Worm (Caenorhabditis elegans) whole organism, L3 larva: ENCODE results near the gene W06D11.2.

Experiments
- R02D3.7 ChIP-seq: fragments of 150-350 bp; optimal IDR thresholded peaks from 2 replicates; lab custom pipeline; 2014; ENCODE audit warnings: missing biosample characterization, missing genetic modification characterization
- aly-2 ChIP-seq: fragments of 150-350 bp; optimal IDR thresholded peaks from 2 replicates; lab custom pipeline; 2014; ENCODE audit warnings: missing biosample characterization, missing genetic modification characterization
- ama-1 ChIP-seq: fragments of 150-350 bp; optimal IDR thresholded peaks from 2 replicates; lab custom pipeline; 2018
- ceh-16 ChIP-seq: sonication (generic microtip); optimal IDR thresholded peaks from 2 replicates; lab custom pipeline; 2017; ENCODE audit warnings: missing biosample characterization, missing genetic modification characterization
- ceh-82 ChIP-seq: fragments of 150-350 bp; optimal IDR thresholded peaks from 2 replicates; lab custom pipeline; 2014; ENCODE audit warnings: missing biosample characterization, missing genetic modification characterization
- ceh-9 ChIP-seq: sonication (generic microtip); optimal IDR thresholded peaks from 2 replicates; lab custom pipeline; 2018; ENCODE audit warnings: missing biosample characterization, missing genetic modification characterization
- daf-12 ChIP-seq: fragments of 150-350 bp; optimal IDR thresholded peaks from 2 replicates; lab custom pipeline; 2014; ENCODE audit warnings: missing biosample characterization, missing genetic modification reagents, missing genetic modification characterization
- egl-5 ChIP-seq: fragments of 150-350 bp; optimal IDR thresholded peaks from 2 replicates; lab custom pipeline; 2017; ENCODE audit warnings: missing biosample characterization, missing genetic modification reagents, missing genetic modification characterization, inconsistent platforms
- elt-1 ChIP-seq: fragments of 150-350 bp; optimal IDR thresholded peaks from 2 replicates; lab custom pipeline; 2014; ENCODE audit warnings: missing biosample characterization, missing genetic modification characterization
- elt-3 ChIP-seq, 3 experiments: fragments of 150-350 bp in 1 of 3; sonication (generic microtip) in 2 of 3; optimal IDR thresholded peaks; 2 replicates in 2 of 3; 4 replicates in 1 of 3; lab custom pipeline; 2014 to 2017; ENCODE audit warnings: missing biosample characterization in 3 of 3, missing genetic modification characterization in 3 of 3
- eor-1 ChIP-seq, 2 experiments: fragments of 150-350 bp; optimal IDR thresholded peaks; 2 replicates each; lab custom pipeline; 2014 to 2018; ENCODE audit warnings: missing biosample characterization in 2 of 2, missing genetic modification characterization in 2 of 2
- fkh-10 ChIP-seq: sonication (generic microtip); optimal IDR thresholded peaks from 2 replicates; lab custom pipeline; 2017; ENCODE audit warnings: missing biosample characterization, missing genetic modification reagents, missing genetic modification characterization
- fkh-2 ChIP-seq: fragments of 150-350 bp; optimal IDR thresholded peaks from 2 replicates; lab custom pipeline; 2014; ENCODE audit warnings: missing biosample characterization, missing genetic modification reagents, missing genetic modification characterization
- fos-1 ChIP-seq: fragments of 150-350 bp; optimal IDR thresholded peaks from 2 replicates; lab custom pipeline; 2014; ENCODE audit warnings: missing biosample characterization, missing genetic modification characterization
- hmg-11 ChIP-seq: sonication (generic microtip); optimal IDR thresholded peaks from 2 replicates; lab custom pipeline; 2016; ENCODE audit warnings: missing genetic modification characterization, missing compliant biosample characterization
- jun-1 ChIP-seq: fragments of 150-350 bp; optimal IDR thresholded peaks from 2 replicates; lab custom pipeline; 2014; ENCODE audit warnings: missing biosample characterization, missing genetic modification reagents, missing genetic modification characterization
- lin-15B ChIP-seq: fragments of 150-350 bp; optimal IDR thresholded peaks from 2 replicates; lab custom pipeline; 2014; ENCODE audit warnings: missing biosample characterization, missing genetic modification characterization
- lin-39 ChIP-seq: fragments of 150-350 bp; optimal IDR thresholded peaks from 2 replicates; lab custom pipeline; 2018; ENCODE audit warnings: missing biosample characterization, missing genetic modification reagents, missing genetic modification characterization
- lsy-12 ChIP-seq: sonication (generic microtip); optimal IDR thresholded peaks from 2 replicates; lab custom pipeline; 2016; ENCODE audit warnings: mild to moderate bottlenecking, missing genetic modification characterization, missing compliant biosample characterization
- mml-1 ChIP-seq: fragments of 150-350 bp; sonication (generic microtip); optimal IDR thresholded peaks from 3 replicates; lab custom pipeline; 2014; ENCODE audit warnings: missing biosample characterization, missing genetic modification characterization
- nhr-11 ChIP-seq: fragments of 150-350 bp; optimal IDR thresholded peaks from 2 replicates; lab custom pipeline; 2014; ENCODE audit warnings: missing biosample characterization, missing genetic modification characterization
- nhr-12 ChIP-seq: fragments of 150-350 bp; optimal IDR thresholded peaks from 2 replicates; lab custom pipeline; 2014; ENCODE audit warnings: missing biosample characterization, missing genetic modification characterization
- nhr-28 ChIP-seq: fragments of 150-350 bp; optimal IDR thresholded peaks from 2 replicates; lab custom pipeline; 2014; ENCODE audit warnings: missing biosample characterization, missing genetic modification characterization
- nhr-43 ChIP-seq: sonication (generic microtip); optimal IDR thresholded peaks from 2 replicates; lab custom pipeline; 2016; ENCODE audit warnings: mild to moderate bottlenecking, missing genetic modification characterization, missing compliant biosample characterization; ENCODE audit not compliant: poor library complexity, severe bottlenecking
- nhr-67 ChIP-seq: fragments of 150-350 bp; optimal IDR thresholded peaks from 2 replicates; lab custom pipeline; 2014; ENCODE audit warnings: missing biosample characterization, missing genetic modification characterization
- nhr-76 ChIP-seq: fragments of 150-350 bp; sonication (generic microtip); optimal IDR thresholded peaks from 5 replicates; lab custom pipeline; 2014; ENCODE audit warnings: missing biosample characterization, missing genetic modification characterization
- nhr-77 ChIP-seq: fragments of 150-350 bp; optimal IDR thresholded peaks from 2 replicates; lab custom pipeline; 2014; ENCODE audit warnings: missing biosample characterization, missing genetic modification characterization
- pha-4 ChIP-seq: fragments of 150-350 bp; optimal IDR thresholded peaks from 2 replicates; lab custom pipeline; 2014; ENCODE audit warnings: missing biosample characterization, missing genetic modification reagents, missing genetic modification characterization
- pqm-1 ChIP-seq: fragments of 150-350 bp; optimal IDR thresholded peaks from 2 replicates; lab custom pipeline; 2017; ENCODE audit warnings: missing biosample characterization, missing genetic modification characterization, inconsistent platforms
- sea-2 ChIP-seq: fragments of 150-350 bp; sonication (generic microtip); optimal IDR thresholded peaks from 4 replicates; lab custom pipeline; 2014; ENCODE audit warnings: missing biosample characterization, missing genetic modification reagents, missing genetic modification characterization
- skn-1 ChIP-seq: fragments of 150-350 bp; optimal IDR thresholded peaks from 2 replicates; lab custom pipeline; 2014; ENCODE audit warnings: missing biosample characterization, missing genetic modification characterization
- snpc-4 ChIP-seq: fragments of 150-350 bp; optimal IDR thresholded peaks from 2 replicates; lab custom pipeline; 2014; ENCODE audit warnings: missing biosample characterization, missing genetic modification characterization
- tbx-2 ChIP-seq: sonication (generic microtip); optimal IDR thresholded peaks from 2 replicates; lab custom pipeline; 2016; ENCODE audit warnings: mild to moderate bottlenecking, missing genetic modification characterization, missing compliant biosample characterization
- unc-39 ChIP-seq: sonication (generic microtip); optimal IDR thresholded peaks from 4 replicates; lab custom pipeline; 2017; ENCODE audit warnings: missing biosample characterization, missing genetic modification characterization
- unc-62 ChIP-seq: fragments of 150-350 bp; sonication (generic microtip); optimal IDR thresholded peaks from 4 replicates; lab custom pipeline; 2014; ENCODE audit warnings: missing biosample characterization, missing genetic modification reagents, missing genetic modification characterization
- ztf-4 ChIP-seq: fragments of 150-350 bp; optimal IDR thresholded peaks from 2 replicates; lab custom pipeline; 2014; ENCODE audit warnings: missing biosample characterization, missing genetic modification characterization

The W06D11.2 gene

DNA sequence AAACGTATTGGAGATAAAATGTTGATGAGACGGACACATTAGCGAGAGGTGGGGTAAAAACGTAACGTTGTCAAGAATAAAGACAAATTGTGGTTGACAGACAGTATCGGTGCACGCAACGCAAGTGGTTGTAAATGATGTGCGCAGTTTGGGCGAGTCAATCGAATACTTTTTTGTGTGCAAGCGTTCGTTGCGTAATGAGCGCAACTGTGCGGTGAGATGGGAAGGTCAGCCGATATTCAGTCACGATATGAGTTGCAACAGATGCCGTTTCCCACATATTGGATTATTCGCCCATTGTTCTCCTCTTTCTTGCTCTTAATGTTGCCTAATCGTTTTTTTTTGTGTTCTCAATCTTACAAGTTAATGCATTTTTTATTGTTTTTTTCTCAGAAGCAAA, 24.2 kb upstream of the W06D11.2 start, which contains the start of gene ceh-40:
TSS of gene ceh-40 (minus strand) at position 41 of the 400 bp plus-strand sequence.
- TF ChIP-seq elt-3 (tag; optimal IDR thresholded peaks at IDR 0.05; lab: Kevin White, UChicago) (no peak), nhr-11 (tag; lab: Kevin White, UChicago) (no peak), unc-39 (no peak), hmg-11 (no peak), R02D3.7 (no peak), sea-2 (GFP tag; lab: Kevin White, UChicago) (no peak), mml-1 (no peak), fkh-2 (tag; lab: Kevin White, UChicago) (no peak), egl-5 (no peak), pqm-1 (tag; lab: Kevin White, UChicago) (no peak), snpc-4 (no peak), nhr-12 (no peak), nhr-28 (tag; lab: Kevin White, UChicago) (no peak), tbx-2 (no peak), nhr-76 (no peak), daf-12 (tag; lab: Kevin White, UChicago) (no peak), lin-39 (tag; lab: Kevin White, UChicago) (no peak), lin-15B (tag; lab: Kevin White, UChicago) (no peak), nhr-67 (tag; lab: Kevin White, UChicago) (no peak), fkh-10 (GFP tag; lab: Kevin White, UChicago) (no peak)

DNA sequence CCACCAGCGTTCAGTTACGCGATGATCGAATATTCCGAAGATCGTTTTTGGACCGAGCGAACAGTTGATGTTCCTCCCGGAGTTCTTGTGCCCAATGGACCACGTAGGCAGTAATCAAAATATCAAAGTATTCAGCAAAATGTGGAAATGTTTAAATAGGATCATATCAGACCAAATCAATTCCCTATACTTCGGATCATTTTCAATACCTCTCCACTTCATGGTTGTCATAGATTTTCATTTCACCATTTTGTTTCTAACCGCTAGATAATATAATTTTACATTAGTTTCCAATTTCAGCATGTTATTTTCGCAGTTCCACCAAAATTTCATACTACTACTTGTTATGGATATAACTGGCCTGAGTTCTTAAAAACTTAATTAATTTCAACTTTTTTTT, 21.0 kb upstream of the W06D11.2 start:
- TF ChIP-seq nhr-67 (tag; lab: Kevin White, UChicago) (no peak), nhr-43 (tag; lab: Kevin White, UChicago) (no peak), fos-1 (tag; lab: Kevin White, UChicago) (no peak), ztf-4 (tag; lab: Kevin White, UChicago) (no peak), nhr-77 (tag; lab: Kevin White, UChicago) (no peak), hmg-11 (no peak), ceh-82 (tag; lab: Kevin White, UChicago) (no peak), skn-1 (tag; lab: Kevin White, UChicago) (no peak), eor-1 (tag; optimal IDR thresholded peaks at IDR 0.05; lab: Kevin White, UChicago) (no peak)

- TF ChIP-seq ceh-9 (tag; lab: Kevin White, UChicago) (no peak), elt-1 (no peak), unc-62 (GFP tag; lab: Kevin White, UChicago) (no peak), lsy-12 (tag; lab: Kevin White, UChicago) (no peak), fkh-2 (tag; lab: Kevin White, UChicago) (no peak), aly-2 (tag; lab: Kevin White, UChicago) (no peak), nhr-11 (tag; lab: Kevin White, UChicago) (no peak), lin-15B (tag; lab: Kevin White, UChicago) (no peak), ceh-16 (no peak), tbx-2 (no peak), nhr-67 (tag; lab: Kevin White, UChicago) (no peak)
Measured at ce11 chrX:12315268-12315667, 18.7 kb upstream of the W06D11.2 start, which contains the start of gene xtr-2. xtr-2 (plus strand) TSS chrX:12315568.

ce11 chrX:12314395-12314794, 17.9 kb upstream of the W06D11.2 start:
- TF ChIP-seq lin-39 (tag; lab: Kevin White, UChicago) (no peak), R02D3.7 (no peak), aly-2 (tag; lab: Kevin White, UChicago) (no peak), ama-1 (lab: Kevin White, UChicago) (no peak)

- TF ChIP-seq ceh-16 (no peak), ztf-4 (tag; lab: Kevin White, UChicago) (no peak), snpc-4 (no peak), nhr-67 (tag; lab: Kevin White, UChicago) (no peak), fkh-10 (GFP tag; lab: Kevin White, UChicago) (no peak), nhr-77 (tag; lab: Kevin White, UChicago) (no peak), tbx-2 (no peak), nhr-28 (tag; lab: Kevin White, UChicago) (no peak), sea-2 (GFP tag; lab: Kevin White, UChicago) (no peak), ama-1 (lab: Kevin White, UChicago) (no peak), fkh-2 (tag; lab: Kevin White, UChicago) (no peak), pha-4 (tag; lab: Kevin White, UChicago) (no peak), lin-39 (tag; lab: Kevin White, UChicago) (no peak), eor-1 (tag; optimal IDR thresholded peaks at IDR 0.05; lab: Kevin White, UChicago) (no peak), jun-1 (tag; lab: Kevin White, UChicago) (no peak), nhr-76 (no peak)
- TF ChIP-seq, all 47 proteins: peak for 0
Measured at ce11 chrX:12313779-12314178, 17.2 kb upstream of the W06D11.2 start.
